Worm (Caenorhabditis elegans): ENCODE results near the gene zyg-9.

The zyg-9 gene

DNA sequence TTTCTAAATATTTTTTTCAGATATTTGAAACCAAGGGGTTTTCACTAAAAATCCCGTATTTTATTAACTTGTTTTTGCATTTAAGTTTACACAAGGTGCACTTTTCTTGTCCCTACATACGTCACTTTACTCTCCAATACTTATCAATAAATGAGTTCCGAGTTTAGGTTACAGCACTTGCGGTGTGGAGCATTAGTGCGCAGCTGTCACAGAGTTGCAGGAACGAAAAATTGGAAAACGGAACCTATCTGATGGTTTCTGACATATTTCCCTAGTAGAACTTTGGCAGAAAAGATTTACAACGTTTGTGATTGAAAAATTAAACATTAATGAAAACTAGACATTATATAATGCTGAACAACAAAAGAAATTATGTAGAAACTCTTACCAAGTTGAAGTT lies 40.6 kb downstream of the zyg-9 start:
- no peak for TF ChIP-seq ztf-29 (GFP tag; IDR thresholded peaks at IDR 0.05)
- no peak for TF ChIP-seq flt-1 (GFP tag; IDR thresholded peaks at IDR 0.05)
- no peak for TF ChIP-seq med-1 (GFP tag; optimal IDR thresholded peaks at IDR 0.05; ENCODE audit: insufficient read depth)
- no peak for TF ChIP-seq T22C8.4 (GFP tag; IDR thresholded peaks at IDR 0.05)
- no peak for TF ChIP-seq tab-1 (GFP tag; IDR thresholded peaks at IDR 0.05)

DNA sequence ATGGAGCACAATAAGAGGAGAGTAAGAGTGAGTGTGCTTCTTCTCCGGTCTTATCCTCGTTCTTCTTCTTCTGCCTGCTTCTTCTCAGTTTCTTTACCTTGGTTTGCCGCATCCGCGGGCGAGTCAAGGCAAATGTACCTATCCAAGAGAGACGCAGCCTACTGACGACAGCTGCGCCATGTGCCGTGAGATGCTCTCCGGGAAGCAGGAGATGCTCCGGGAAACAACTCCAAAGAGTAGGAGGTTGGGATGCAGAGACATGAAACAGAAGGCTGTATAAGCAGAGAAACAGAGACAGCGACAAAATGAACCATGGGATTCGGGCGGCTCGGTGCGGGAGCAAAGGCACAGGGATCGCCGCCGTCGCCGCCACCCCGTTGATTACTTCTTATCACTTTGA lies 41.4 kb downstream of the zyg-9 start:
- TF ChIP-seq klf-2 (GFP tag; conservative IDR thresholded peaks at IDR 0.05) (no peak), flt-1 (GFP tag; IDR thresholded peaks at IDR 0.05) (0 out of 2 replicates have a peak, but pooled peaks have one; percentile 47)

DNA sequence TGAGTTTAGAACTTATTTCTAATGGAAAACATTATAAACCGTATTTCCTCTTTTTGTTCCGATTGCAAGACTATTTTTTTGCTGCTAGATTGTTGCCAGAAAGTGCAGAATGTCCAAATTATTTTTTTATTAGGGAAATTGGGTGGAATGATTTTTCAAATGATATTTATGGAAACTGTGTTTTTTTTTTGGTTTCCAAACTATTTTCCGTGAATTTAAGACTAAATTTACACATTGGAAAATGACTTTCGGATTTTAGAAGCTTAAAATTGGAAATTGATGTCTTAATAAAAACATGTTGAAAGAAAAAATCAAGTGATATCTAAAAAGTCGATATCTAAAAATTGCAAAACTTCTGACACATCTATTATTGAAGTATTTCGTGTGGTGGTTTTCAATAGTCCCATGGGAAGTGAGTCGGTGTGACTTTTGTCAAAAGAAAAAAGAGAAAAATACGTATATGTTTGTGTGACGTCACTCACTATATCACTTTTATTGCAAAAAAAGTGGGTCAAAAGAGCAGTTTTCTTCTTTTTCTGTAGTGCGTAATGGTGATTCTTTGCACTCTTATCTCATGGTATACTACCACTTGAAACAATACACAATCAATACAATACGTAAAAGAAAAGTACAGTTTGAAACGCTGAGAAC lies 46.6 kb downstream of the zyg-9 start:
- TF ChIP-seq ref-1 (GFP tag; conservative IDR thresholded peaks at IDR 0.05) (no peak), flt-1 (GFP tag; IDR thresholded peaks at IDR 0.05) (no peak), cog-1 (tag; optimal IDR thresholded peaks at IDR 0.05) (no peak), T22C8.4 (GFP tag; IDR thresholded peaks at IDR 0.05) (no peak), tab-1 (GFP tag; IDR thresholded peaks at IDR 0.05) (no peak), ztf-23 (GFP tag; IDR thresholded peaks at IDR 0.05) (no peak), klf-2 (GFP tag; conservative IDR thresholded peaks at IDR 0.05) (no peak), med-1 (GFP tag; optimal IDR thresholded peaks at IDR 0.05; ENCODE audit: insufficient read depth) (no peak), ztf-29 (GFP tag; IDR thresholded peaks at IDR 0.05) (no peak)

DNA sequence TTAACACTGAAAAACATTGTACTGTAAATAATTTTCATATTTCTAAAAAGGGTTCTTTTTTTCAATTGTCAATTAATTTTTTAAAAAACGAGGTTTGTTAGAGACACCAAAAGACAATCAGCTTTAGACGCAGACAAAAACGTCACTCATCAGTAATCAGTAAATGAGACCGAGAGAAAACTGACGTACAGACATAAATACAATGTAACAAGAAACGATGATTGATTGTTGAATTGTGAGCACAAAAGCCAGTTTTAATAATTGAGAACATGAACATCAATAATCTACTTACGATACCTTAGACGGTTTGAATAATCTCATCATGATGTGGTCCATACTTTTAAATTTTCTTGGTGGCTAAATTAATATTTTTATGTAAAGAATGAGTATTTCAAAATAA lies 49.1 kb downstream of the zyg-9 start:
- no peak for TF ChIP-seq cog-1 (tag; optimal IDR thresholded peaks at IDR 0.05)
- TF ChIP-seq ztf-23 (GFP tag; IDR thresholded peaks at IDR 0.05) = no peak
- TF ChIP-seq ref-1 (GFP tag; conservative IDR thresholded peaks at IDR 0.05) = no peak
- no peak for TF ChIP-seq med-1 (GFP tag; optimal IDR thresholded peaks at IDR 0.05; ENCODE audit: insufficient read depth)
- TF ChIP-seq klf-2 (GFP tag; conservative IDR thresholded peaks at IDR 0.05) = no peak

DNA sequence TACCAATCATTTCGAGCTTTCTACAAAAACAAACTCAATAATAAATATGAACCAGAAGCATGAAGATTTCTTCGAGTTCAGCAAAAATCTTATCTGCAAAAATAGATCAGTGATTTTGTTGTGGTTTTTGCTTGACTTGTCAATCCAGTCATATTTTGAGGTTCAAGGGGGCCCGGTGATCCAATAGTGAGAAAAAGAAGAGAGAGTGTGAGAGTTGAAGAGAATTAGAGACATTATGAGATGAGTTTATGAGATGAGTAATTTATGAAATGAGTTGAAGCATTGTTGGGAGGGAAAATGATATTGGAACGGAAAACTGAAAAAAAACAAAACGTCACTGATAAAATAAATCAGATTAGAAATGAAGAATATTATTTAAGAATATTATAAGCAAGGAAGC lies 51.3 kb downstream of the zyg-9 start, which contains the start of gene T13H5.1:
Gene T13H5.1, minus strand, starts transcription at position 101 of the 400 bp plus-strand sequence.
- no peak for TF ChIP-seq med-1 (GFP tag; optimal IDR thresholded peaks at IDR 0.05; ENCODE audit: insufficient read depth)
- TF ChIP-seq ref-1 (GFP tag; conservative IDR thresholded peaks at IDR 0.05) = no peak
- TF ChIP-seq tab-1 (GFP tag; IDR thresholded peaks at IDR 0.05) = no peak
- TF ChIP-seq T22C8.4 (GFP tag; IDR thresholded peaks at IDR 0.05) = no peak
- TF ChIP-seq ztf-23 (GFP tag; IDR thresholded peaks at IDR 0.05) = no peak
- no peak for TF ChIP-seq flt-1 (GFP tag; IDR thresholded peaks at IDR 0.05)
- no peak for TF ChIP-seq klf-2 (GFP tag; conservative IDR thresholded peaks at IDR 0.05)
- TF ChIP-seq ztf-29 (GFP tag; IDR thresholded peaks at IDR 0.05) = no peak
- TF ChIP-seq cog-1 (tag; optimal IDR thresholded peaks at IDR 0.05) = no peak
